Worm (Caenorhabditis elegans): ENCODE data around the gene rps-13.

ce11 chrIII:6361560-6361959 is 13.2 kb downstream of the rps-13 start:
- TF ChIP-seq ceh-82 (tag; optimal IDR thresholded peaks at IDR 0.05) (no peak), pqm-1 (tag; optimal IDR thresholded peaks at IDR 0.05) (peak; percentile 95), unc-62 (GFP tag; optimal IDR thresholded peaks at IDR 0.05 in 1 of 2) (no peak), unc-62 (tag; optimal IDR thresholded peaks at IDR 0.05) (no peak), nhr-48 (tag; optimal IDR thresholded peaks at IDR 0.05) (peak; percentile 50), F10B5.3 (tag; optimal IDR thresholded peaks at IDR 0.05) (no peak), zag-1 (tag; optimal IDR thresholded peaks at IDR 0.05) (no peak), ama-1 (optimal IDR thresholded peaks at IDR 0.05) (no peak), ceh-28 (tag; optimal IDR thresholded peaks at IDR 0.05) (no peak)
